Worm (Caenorhabditis elegans): Measurements from ENCODE around the gene rad-23.

Gene rad-23

ce11 chrII:11642025-11642424 is 10.5 kb downstream of the rad-23 start:
- no peak for TF ChIP-seq tbx-11 (GFP tag; IDR thresholded peaks at IDR 0.05)
- TF ChIP-seq tra-4 (tag; optimal IDR thresholded peaks at IDR 0.05): no peak
- no peak for TF ChIP-seq hnd-1 (tag; optimal IDR thresholded peaks at IDR 0.05)
- TF ChIP-seq sea-1 (GFP tag; conservative IDR thresholded peaks at IDR 0.05): no peak
- TF ChIP-seq pes-1 (GFP tag; IDR thresholded peaks at IDR 0.05): no peak
- no peak for TF ChIP-seq ceh-13 (GFP tag; optimal IDR thresholded peaks at IDR 0.05)
- TF ChIP-seq hmg-4 (GFP tag; optimal IDR thresholded peaks at IDR 0.05): no peak
- TF ChIP-seq tbx-37 (GFP tag; conservative IDR thresholded peaks at IDR 0.05): no peak
- TF ChIP-seq ama-1 (optimal IDR thresholded peaks at IDR 0.05): no peak
- TF ChIP-seq F13C5.2 (tag; optimal IDR thresholded peaks at IDR 0.05): no peak
- TF ChIP-seq B0310.2 (tag; optimal IDR thresholded peaks at IDR 0.05): no peak
- no peak for TF ChIP-seq ets-7 (tag; optimal IDR thresholded peaks at IDR 0.05)
- TF ChIP-seq scrt-1 (GFP tag; IDR thresholded peaks at IDR 0.05): no peak

- TF ChIP-seq ets-7 (tag; optimal IDR thresholded peaks at IDR 0.05) (no peak), pes-1 (GFP tag; IDR thresholded peaks at IDR 0.05) (no peak), hmg-4 (GFP tag; optimal IDR thresholded peaks at IDR 0.05) (no peak), B0310.2 (tag; optimal IDR thresholded peaks at IDR 0.05) (no peak), scrt-1 (GFP tag; IDR thresholded peaks at IDR 0.05) (no peak), hmbx-1 (tag; optimal IDR thresholded peaks at IDR 0.05) (no peak)
Measured at ce11 chrII:11637817-11638216, 14.7 kb downstream of the rad-23 start.

DNA sequence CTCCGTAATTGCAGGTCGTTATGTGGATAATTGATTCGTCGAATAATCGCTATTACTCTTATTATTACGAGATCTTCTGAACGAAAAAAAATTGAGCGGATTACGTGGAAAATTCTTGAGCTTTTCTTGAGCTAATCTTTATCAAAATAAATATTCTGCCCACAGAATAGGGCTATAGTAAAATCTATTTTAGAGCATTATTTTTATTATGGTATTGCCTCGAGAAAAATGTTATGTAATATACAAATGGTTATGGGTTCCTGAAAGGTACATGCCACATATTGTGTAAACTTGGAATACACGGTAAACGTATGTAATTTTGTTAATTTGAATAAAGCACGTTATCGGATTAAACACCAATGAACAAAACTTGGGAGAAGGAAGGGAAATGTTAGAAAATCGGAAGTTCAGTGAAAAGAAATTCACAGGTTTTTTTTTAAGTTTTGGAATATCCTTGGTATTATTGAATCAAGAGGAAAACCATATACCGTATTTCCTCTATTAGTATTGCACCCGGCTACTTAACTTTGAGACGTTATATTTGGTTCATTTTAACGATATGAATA is 15.3 kb downstream of the rad-23 start:
- TF ChIP-seq tbx-37 (GFP tag; conservative IDR thresholded peaks at IDR 0.05) (peak; percentile 27; the same call in 1 of the 2 replicates), hmbx-1 (tag; optimal IDR thresholded peaks at IDR 0.05) (no peak), F13C5.2 (tag; optimal IDR thresholded peaks at IDR 0.05) (no peak), B0310.2 (tag; optimal IDR thresholded peaks at IDR 0.05) (peak; percentile 1), ceh-36 (tag; optimal IDR thresholded peaks at IDR 0.05) (peak; percentile 23)

ce11 chrII:11636617-11637016 is 15.9 kb downstream of the rad-23 start:
- TF ChIP-seq ets-7 (tag; optimal IDR thresholded peaks at IDR 0.05): no peak
- no peak for TF ChIP-seq F13C5.2 (tag; optimal IDR thresholded peaks at IDR 0.05)
- no peak for TF ChIP-seq ceh-36 (tag; optimal IDR thresholded peaks at IDR 0.05)
- no peak for TF ChIP-seq hnd-1 (tag; optimal IDR thresholded peaks at IDR 0.05)
- no peak for TF ChIP-seq flt-1 (GFP tag; IDR thresholded peaks at IDR 0.05)
- peak; percentile 56 for TF ChIP-seq hmg-4 (GFP tag; optimal IDR thresholded peaks at IDR 0.05)
- no peak for TF ChIP-seq tbx-37 (GFP tag; conservative IDR thresholded peaks at IDR 0.05)
- TF ChIP-seq sea-1 (GFP tag; conservative IDR thresholded peaks at IDR 0.05): peak; percentile 39; the same call in 1 of the 2 replicates
- no peak for TF ChIP-seq tra-4 (tag; optimal IDR thresholded peaks at IDR 0.05)
- TF ChIP-seq ceh-13 (GFP tag; optimal IDR thresholded peaks at IDR 0.05): no peak
- TF ChIP-seq ama-1 (optimal IDR thresholded peaks at IDR 0.05): peak; percentile 51

- TF ChIP-seq hnd-1 (tag; optimal IDR thresholded peaks at IDR 0.05) (no peak), scrt-1 (GFP tag; IDR thresholded peaks at IDR 0.05) (0 out of 2 replicates have a peak, but pooled peaks have one; percentile 40), ceh-36 (tag; optimal IDR thresholded peaks at IDR 0.05) (peak; percentile 35), ama-1 (optimal IDR thresholded peaks at IDR 0.05) (peak; percentile 90), F13C5.2 (tag; optimal IDR thresholded peaks at IDR 0.05) (peak; percentile 37), flt-1 (GFP tag; IDR thresholded peaks at IDR 0.05) (0 out of 2 replicates have a peak, but pooled peaks have one; percentile 10), hmg-4 (GFP tag; optimal IDR thresholded peaks at IDR 0.05) (peak; percentile 74), sea-1 (GFP tag; conservative IDR thresholded peaks at IDR 0.05) (no peak), ets-7 (tag; optimal IDR thresholded peaks at IDR 0.05) (peak; percentile 7)
Measured at ce11 chrII:11635745-11636161, 16.8 kb downstream of the rad-23 start.

- no peak; the same call in 1 of the 2 replicates for TF ChIP-seq pes-1 (GFP tag; IDR thresholded peaks at IDR 0.05)
- peak; percentile 61 for TF ChIP-seq aly-1 (tag; optimal IDR thresholded peaks at IDR 0.05)
- peak; percentile 60 for TF ChIP-seq ama-1 (optimal IDR thresholded peaks at IDR 0.05)
- peak; percentile 58; the same call in 1 of the 2 replicates for TF ChIP-seq scrt-1 (GFP tag; IDR thresholded peaks at IDR 0.05)
- no peak for TF ChIP-seq hmbx-1 (tag; optimal IDR thresholded peaks at IDR 0.05)
- peak; percentile 8 for TF ChIP-seq tra-4 (tag; optimal IDR thresholded peaks at IDR 0.05)
- peak; percentile 92 for TF ChIP-seq hmg-4 (GFP tag; optimal IDR thresholded peaks at IDR 0.05)
- TF ChIP-seq ceh-13 (GFP tag; optimal IDR thresholded peaks at IDR 0.05): peak; percentile 39
- TF ChIP-seq flt-1 (GFP tag; IDR thresholded peaks at IDR 0.05): peak; percentile 57
- TF ChIP-seq sea-1 (GFP tag; conservative IDR thresholded peaks at IDR 0.05): peak; percentile 70
- TF ChIP-seq ets-7 (tag; optimal IDR thresholded peaks at IDR 0.05): peak; percentile 37
- TF ChIP-seq tbx-11 (GFP tag; IDR thresholded peaks at IDR 0.05): peak; percentile 55; the same call in 1 of the 2 replicates
- no peak for TF ChIP-seq B0310.2 (tag; optimal IDR thresholded peaks at IDR 0.05)
- TF ChIP-seq F13C5.2 (tag; optimal IDR thresholded peaks at IDR 0.05): peak; percentile 83
- TF ChIP-seq ceh-36 (tag; optimal IDR thresholded peaks at IDR 0.05): no peak
- TF ChIP-seq hnd-1 (tag; optimal IDR thresholded peaks at IDR 0.05): peak; percentile 15
- TF ChIP-seq tbx-37 (GFP tag; conservative IDR thresholded peaks at IDR 0.05): no peak
Measured at ce11 chrII:11634681-11635527, 17.6 kb downstream of the rad-23 start.

DNA sequence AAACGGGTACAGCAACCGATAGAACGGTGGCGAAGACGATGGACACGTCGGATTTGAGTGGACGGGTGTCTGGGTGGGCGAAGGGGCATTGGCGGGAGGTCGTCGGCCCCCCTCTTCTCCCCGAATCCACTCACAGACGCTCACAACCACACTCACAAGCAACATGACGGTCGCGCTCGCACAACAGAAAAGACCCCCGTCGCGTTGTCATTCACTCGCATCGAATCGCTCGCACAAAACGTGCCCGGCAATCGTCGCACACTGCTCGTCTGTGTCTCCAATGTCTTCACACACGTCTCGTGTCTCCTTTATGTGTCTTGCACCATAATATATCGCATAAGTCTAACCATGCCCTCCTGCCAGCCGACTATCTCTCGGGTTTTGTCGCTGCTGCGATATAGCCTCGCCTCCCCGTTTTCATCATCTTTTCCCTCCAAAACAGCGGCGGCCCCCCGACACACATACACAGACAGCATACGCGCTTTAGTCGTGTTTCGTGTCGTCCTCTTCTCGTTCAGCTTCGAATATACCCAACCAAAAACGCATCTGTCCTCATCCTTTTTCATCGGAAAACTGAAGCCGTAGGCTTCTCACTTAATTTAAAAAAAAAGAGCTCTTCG is 18.4 kb downstream of the rad-23 start:
- peak; percentile 36 for TF ChIP-seq ets-7 (tag; optimal IDR thresholded peaks at IDR 0.05)
- TF ChIP-seq aly-1 (tag; optimal IDR thresholded peaks at IDR 0.05): no peak
- TF ChIP-seq B0310.2 (tag; optimal IDR thresholded peaks at IDR 0.05): peak; percentile 66
- TF ChIP-seq sea-1 (GFP tag; conservative IDR thresholded peaks at IDR 0.05): 0 out of 2 replicates have a peak, but pooled peaks have one; percentile 13
- TF ChIP-seq F13C5.2 (tag; optimal IDR thresholded peaks at IDR 0.05): peak; percentile 23
- peak; percentile 90 for TF ChIP-seq hmg-4 (GFP tag; optimal IDR thresholded peaks at IDR 0.05)
- TF ChIP-seq scrt-1 (GFP tag; IDR thresholded peaks at IDR 0.05): 0 out of 2 replicates have a peak, but pooled peaks have one; percentile 50
- TF ChIP-seq tbx-11 (GFP tag; IDR thresholded peaks at IDR 0.05): no peak
- peak; percentile 4; the same call in 1 of the 2 replicates for TF ChIP-seq flt-1 (GFP tag; IDR thresholded peaks at IDR 0.05)
- TF ChIP-seq pes-1 (GFP tag; IDR thresholded peaks at IDR 0.05): no peak
- peak; percentile 2 for TF ChIP-seq ceh-36 (tag; optimal IDR thresholded peaks at IDR 0.05)
- no peak for TF ChIP-seq tbx-37 (GFP tag; conservative IDR thresholded peaks at IDR 0.05)
- TF ChIP-seq hmbx-1 (tag; optimal IDR thresholded peaks at IDR 0.05): no peak
- no peak for TF ChIP-seq ceh-13 (GFP tag; optimal IDR thresholded peaks at IDR 0.05)
